Worm (Caenorhabditis elegans) whole organism, L3 larva: ENCODE results near the gene F18A12.7.

Experiments
- R02D3.7 ChIP-seq: fragments of 150-350 bp; optimal IDR thresholded peaks from 2 replicates; lab custom pipeline; 2014; ENCODE audit warnings: missing biosample characterization, missing genetic modification characterization
- ZK546.5 ChIP-seq: sonication (generic microtip); optimal IDR thresholded peaks from 2 replicates; lab custom pipeline; 2017; ENCODE audit warnings: missing biosample characterization, missing genetic modification characterization
- aly-2 ChIP-seq: fragments of 150-350 bp; optimal IDR thresholded peaks from 2 replicates; lab custom pipeline; 2014; ENCODE audit warnings: missing biosample characterization, missing genetic modification characterization
- ama-1 ChIP-seq: fragments of 150-350 bp; optimal IDR thresholded peaks from 2 replicates; lab custom pipeline; 2018
- ceh-82 ChIP-seq: fragments of 150-350 bp; optimal IDR thresholded peaks from 2 replicates; lab custom pipeline; 2014; ENCODE audit warnings: missing biosample characterization, missing genetic modification characterization
- ceh-9 ChIP-seq: sonication (generic microtip); optimal IDR thresholded peaks from 2 replicates; lab custom pipeline; 2018; ENCODE audit warnings: missing biosample characterization, missing genetic modification characterization
- egl-27 ChIP-seq: sonication (generic microtip); optimal IDR thresholded peaks from 4 replicates; lab custom pipeline; 2017; ENCODE audit warnings: missing biosample characterization, missing genetic modification reagents, missing genetic modification characterization
- egl-5 ChIP-seq: fragments of 150-350 bp; optimal IDR thresholded peaks from 2 replicates; lab custom pipeline; 2017; ENCODE audit warnings: missing biosample characterization, missing genetic modification reagents, missing genetic modification characterization, inconsistent platforms
- elt-1 ChIP-seq: fragments of 150-350 bp; optimal IDR thresholded peaks from 2 replicates; lab custom pipeline; 2014; ENCODE audit warnings: missing biosample characterization, missing genetic modification characterization
- elt-2 ChIP-seq: sonication (generic microtip); optimal IDR thresholded peaks from 2 replicates; lab custom pipeline; 2016; ENCODE audit warnings: missing genetic modification reagents, mild to moderate bottlenecking, missing genetic modification characterization, missing compliant biosample characterization
- elt-3 ChIP-seq, 3 experiments: fragments of 150-350 bp in 1 of 3; sonication (generic microtip) in 2 of 3; optimal IDR thresholded peaks; 2 replicates in 2 of 3; 4 replicates in 1 of 3; lab custom pipeline; 2014 to 2017; ENCODE audit warnings: missing biosample characterization in 3 of 3, missing genetic modification characterization in 3 of 3
- fkh-10 ChIP-seq: sonication (generic microtip); optimal IDR thresholded peaks from 2 replicates; lab custom pipeline; 2017; ENCODE audit warnings: missing biosample characterization, missing genetic modification reagents, missing genetic modification characterization
- hmg-11 ChIP-seq: sonication (generic microtip); optimal IDR thresholded peaks from 2 replicates; lab custom pipeline; 2016; ENCODE audit warnings: missing genetic modification characterization, missing compliant biosample characterization
- lin-39 ChIP-seq: fragments of 150-350 bp; optimal IDR thresholded peaks from 2 replicates; lab custom pipeline; 2018; ENCODE audit warnings: missing biosample characterization, missing genetic modification reagents, missing genetic modification characterization
- lsy-12 ChIP-seq: sonication (generic microtip); optimal IDR thresholded peaks from 2 replicates; lab custom pipeline; 2016; ENCODE audit warnings: mild to moderate bottlenecking, missing genetic modification characterization, missing compliant biosample characterization
- mdl-1 ChIP-seq: fragments of 150-350 bp; optimal IDR thresholded peaks from 2 replicates; lab custom pipeline; 2014; ENCODE audit warnings: missing biosample characterization, missing genetic modification characterization
- mml-1 ChIP-seq: fragments of 150-350 bp; sonication (generic microtip); optimal IDR thresholded peaks from 3 replicates; lab custom pipeline; 2014; ENCODE audit warnings: missing biosample characterization, missing genetic modification characterization
- nfya-1 ChIP-seq: sonication (generic microtip); optimal IDR thresholded peaks from 2 replicates; lab custom pipeline; 2017; ENCODE audit warnings: missing genetic modification characterization, mild to moderate bottlenecking, missing compliant biosample characterization, antibody characterized with exemption, moderate library complexity; ENCODE audit not compliant: insufficient read depth
- nhr-12 ChIP-seq: fragments of 150-350 bp; optimal IDR thresholded peaks from 2 replicates; lab custom pipeline; 2014; ENCODE audit warnings: missing biosample characterization, missing genetic modification characterization
- nhr-23 ChIP-seq: fragments of 150-350 bp; optimal IDR thresholded peaks from 2 replicates; lab custom pipeline; 2014; ENCODE audit warnings: missing biosample characterization, missing genetic modification reagents, missing genetic modification characterization
- nhr-237 ChIP-seq: fragments of 150-350 bp; optimal IDR thresholded peaks from 2 replicates; lab custom pipeline; 2014; ENCODE audit warnings: missing biosample characterization, missing genetic modification characterization
- nhr-25 ChIP-seq: sonication (generic microtip); optimal IDR thresholded peaks from 2 replicates; lab custom pipeline; 2017; ENCODE audit warnings: missing biosample characterization, missing genetic modification characterization
- nhr-28 ChIP-seq: fragments of 150-350 bp; optimal IDR thresholded peaks from 2 replicates; lab custom pipeline; 2014; ENCODE audit warnings: missing biosample characterization, missing genetic modification characterization
- nhr-43 ChIP-seq: sonication (generic microtip); optimal IDR thresholded peaks from 2 replicates; lab custom pipeline; 2016; ENCODE audit warnings: mild to moderate bottlenecking, missing genetic modification characterization, missing compliant biosample characterization; ENCODE audit not compliant: poor library complexity, severe bottlenecking
- nhr-67 ChIP-seq: fragments of 150-350 bp; optimal IDR thresholded peaks from 2 replicates; lab custom pipeline; 2014; ENCODE audit warnings: missing biosample characterization, missing genetic modification characterization
- pha-4 ChIP-seq: fragments of 150-350 bp; optimal IDR thresholded peaks from 2 replicates; lab custom pipeline; 2014; ENCODE audit warnings: missing biosample characterization, missing genetic modification reagents, missing genetic modification characterization
- pqm-1 ChIP-seq: fragments of 150-350 bp; optimal IDR thresholded peaks from 2 replicates; lab custom pipeline; 2017; ENCODE audit warnings: missing biosample characterization, missing genetic modification characterization, inconsistent platforms
- sea-2 ChIP-seq: fragments of 150-350 bp; sonication (generic microtip); optimal IDR thresholded peaks from 4 replicates; lab custom pipeline; 2014; ENCODE audit warnings: missing biosample characterization, missing genetic modification reagents, missing genetic modification characterization
- skn-1 ChIP-seq: fragments of 150-350 bp; optimal IDR thresholded peaks from 2 replicates; lab custom pipeline; 2014; ENCODE audit warnings: missing biosample characterization, missing genetic modification characterization
- snpc-4 ChIP-seq: fragments of 150-350 bp; optimal IDR thresholded peaks from 2 replicates; lab custom pipeline; 2014; ENCODE audit warnings: missing biosample characterization, missing genetic modification characterization
- unc-62 ChIP-seq: fragments of 150-350 bp; sonication (generic microtip); optimal IDR thresholded peaks from 4 replicates; lab custom pipeline; 2014; ENCODE audit warnings: missing biosample characterization, missing genetic modification reagents, missing genetic modification characterization
- zag-1 ChIP-seq: fragments of 150-350 bp; optimal IDR thresholded peaks from 2 replicates; lab custom pipeline; 2014; ENCODE audit warnings: missing biosample characterization, missing genetic modification characterization
- ztf-11 ChIP-seq: fragments of 150-350 bp; optimal IDR thresholded peaks from 2 replicates; lab custom pipeline; 2014; ENCODE audit warnings: missing biosample characterization, missing genetic modification characterization
- ztf-4 ChIP-seq: fragments of 150-350 bp; optimal IDR thresholded peaks from 2 replicates; lab custom pipeline; 2014; ENCODE audit warnings: missing biosample characterization, missing genetic modification characterization

F18A12.7 gene

DNA sequence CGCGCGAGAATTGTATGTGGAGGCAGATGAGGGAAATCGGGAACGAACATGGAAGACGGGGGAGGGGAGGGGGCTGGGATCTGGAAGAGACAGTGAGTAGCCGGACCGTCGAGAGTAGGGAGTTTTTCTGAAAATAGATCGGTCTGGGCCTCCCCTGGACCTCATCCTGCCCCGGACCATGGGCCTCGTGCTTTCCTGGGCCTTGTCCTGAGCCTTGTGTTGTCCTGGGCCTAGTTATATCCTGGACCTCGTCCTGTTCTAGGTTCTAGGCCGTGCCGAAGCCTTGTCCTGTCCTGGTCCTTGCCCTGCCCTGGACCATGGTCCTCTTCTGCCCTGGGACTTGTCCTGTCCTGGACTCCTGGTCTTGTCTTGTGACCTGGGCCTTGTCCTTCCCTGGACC lies 23.1 kb upstream of the F18A12.7 start:
- no peak for TF ChIP-seq unc-62 (GFP tag; lab: Kevin White, UChicago)
- no peak for TF ChIP-seq skn-1
- no peak for TF ChIP-seq nhr-28 (tag; lab: Kevin White, UChicago)
- no peak for TF ChIP-seq pha-4
- no peak for TF ChIP-seq aly-2 (tag; lab: Kevin White, UChicago)
- TF ChIP-seq ceh-9 (tag; lab: Kevin White, UChicago): no peak
- TF ChIP-seq R02D3.7 (tag; lab: Kevin White, UChicago): no peak
- no peak for TF ChIP-seq pqm-1 (tag; lab: Kevin White, UChicago)
- TF ChIP-seq mdl-1 (tag; lab: Kevin White, UChicago): no peak
- TF ChIP-seq nhr-237 (tag; lab: Kevin White, UChicago): no peak
- TF ChIP-seq nhr-23 (tag; lab: Kevin White, UChicago): no peak
- no peak for TF ChIP-seq ZK546.5 (tag; lab: Kevin White, UChicago)
- no peak for TF ChIP-seq nhr-12
- TF ChIP-seq nhr-67 (tag; lab: Kevin White, UChicago): no peak
- TF ChIP-seq ztf-11 (tag; lab: Kevin White, UChicago): no peak
- TF ChIP-seq mml-1 (tag; lab: Kevin White, UChicago): no peak
- no peak for TF ChIP-seq lsy-12
- TF ChIP-seq elt-2 (tag; lab: Kevin White, UChicago): no peak
- no peak for TF ChIP-seq egl-27 (tag; lab: Kevin White, UChicago)
- TF ChIP-seq, all 47 proteins: peak for 0

- TF ChIP-seq ceh-9 (tag; lab: Kevin White, UChicago) (no peak), ZK546.5 (tag; lab: Kevin White, UChicago) (no peak), elt-1 (tag; lab: Kevin White, UChicago) (no peak), nhr-67 (tag; lab: Kevin White, UChicago) (no peak), skn-1 (no peak), pqm-1 (tag; lab: Kevin White, UChicago) (no peak), elt-2 (tag; lab: Kevin White, UChicago) (no peak), fkh-10 (GFP tag; lab: Kevin White, UChicago) (no peak), nhr-28 (tag; lab: Kevin White, UChicago) (no peak)
These were observed 22.1 kb upstream of the F18A12.7 start, which contains the start of gene skpo-2 for ce11 chrII:3436412-3436811. Gene skpo-2, minus strand, starts transcription at chrII:3436512.

DNA sequence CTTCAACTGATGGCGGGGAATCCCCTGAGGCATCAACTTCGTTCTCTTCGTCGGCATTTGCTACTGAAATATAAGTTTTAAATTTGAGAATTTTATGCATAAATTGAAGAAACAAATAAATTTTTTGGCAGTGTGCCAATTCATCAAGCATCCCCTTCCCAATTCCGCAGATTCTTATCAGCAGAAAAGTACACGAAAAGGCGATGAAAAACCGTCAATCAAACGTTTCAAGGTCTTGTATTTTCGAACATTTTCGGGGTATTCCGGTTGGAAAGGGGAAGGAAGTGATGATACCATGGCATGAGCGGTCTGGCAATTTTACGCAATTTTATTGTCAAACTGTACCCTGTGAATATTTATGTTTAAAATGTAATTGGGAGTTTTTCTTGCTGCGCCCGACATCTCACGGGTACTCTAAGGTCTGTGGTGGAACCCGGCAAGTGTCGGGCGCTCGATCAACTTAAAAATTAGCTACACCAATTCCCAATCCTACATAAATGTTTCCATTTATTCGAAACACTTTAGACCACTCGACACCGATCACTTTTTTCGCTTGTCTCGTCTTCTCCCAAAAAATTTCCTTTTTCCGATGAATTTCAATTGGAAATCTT lies 20.7 kb upstream of the F18A12.7 start:
- TF ChIP-seq fkh-10 (GFP tag; lab: Kevin White, UChicago) (no peak), egl-5 (no peak), unc-62 (GFP tag; lab: Kevin White, UChicago) (peak; percentile 43), snpc-4 (tag; lab: Kevin White, UChicago) (peak; percentile 78), nhr-43 (peak; percentile 43), ama-1 (lab: Kevin White, UChicago) (peak; percentile 19), nhr-25 (tag; lab: Kevin White, UChicago) (peak; percentile 56), ceh-82 (tag; lab: Kevin White, UChicago) (no peak), elt-1 (tag; lab: Kevin White, UChicago) (peak; percentile 77), pha-4 (no peak), ztf-4 (no peak), nhr-237 (tag; lab: Kevin White, UChicago) (no peak)

DNA sequence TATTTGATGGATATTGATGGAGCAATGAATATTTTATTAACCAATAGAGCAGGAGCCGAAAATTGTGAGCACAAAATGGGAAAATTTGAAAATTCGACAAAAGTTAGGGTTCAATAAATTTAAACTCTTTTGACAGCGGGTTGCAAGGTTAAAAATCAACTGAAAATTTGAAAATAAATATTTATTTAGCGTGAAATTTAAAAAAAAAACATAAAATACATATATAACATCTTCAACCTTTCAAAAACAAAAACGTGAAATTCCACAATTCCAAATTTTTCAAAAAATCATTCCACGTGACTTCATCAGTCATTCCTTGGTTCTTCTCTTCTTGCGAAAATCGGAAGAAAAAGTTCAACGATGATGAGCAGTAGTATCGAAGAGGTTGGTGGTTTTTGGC lies 15.1 kb upstream of the F18A12.7 start, which contains the start of gene C16C8.18:
C16C8.18 (plus strand) TSS at position 301 of the 400 bp plus-strand sequence.
- TF ChIP-seq ama-1 (lab: Kevin White, UChicago) (no peak), zag-1 (tag; lab: Kevin White, UChicago) (no peak), nhr-12 (no peak), elt-3 (tag; optimal IDR thresholded peaks at IDR 0.05; lab: Kevin White, UChicago) (no peak), aly-2 (tag; lab: Kevin White, UChicago) (no peak)
- TF ChIP-seq, all 47 proteins: peak for 0

- TF ChIP-seq nfya-1 (peak; percentile 60), elt-3 (tag; optimal IDR thresholded peaks at IDR 0.05; lab: Kevin White, UChicago) (no peak), aly-2 (tag; lab: Kevin White, UChicago) (no peak), snpc-4 (tag; lab: Kevin White, UChicago) (peak; percentile 19), zag-1 (tag; lab: Kevin White, UChicago) (no peak), lin-39 (tag; lab: Kevin White, UChicago) (peak; percentile 72), fkh-10 (GFP tag; lab: Kevin White, UChicago) (peak; percentile 3), hmg-11 (tag; lab: Kevin White, UChicago) (peak; percentile 66), mdl-1 (tag; lab: Kevin White, UChicago) (no peak), sea-2 (GFP tag; lab: Kevin White, UChicago) (peak; percentile 20)
These were observed 13.9 kb upstream of the F18A12.7 start for ce11 chrII:3428158-3428704.
